Fruit fly (Drosophila melanogaster) whole organism, wandering third instar larva: ENCODE data around the gene CG17734.
A peak's percentile ranks its signal among the peaks of the same experiment; 100 is the strongest.

Source experiments
- CG32264 ChIP-seq: fragments of 200-800 bp; sonication (Bioruptor generic); optimal IDR thresholded peaks from 2 replicates; lab custom pipeline; 2016; ENCODE audit warnings: missing biosample characterization, missing genetic modification characterization
- CrebA ChIP-seq: fragments of 200-800 bp; sonication (Bioruptor generic); optimal IDR thresholded peaks from 2 replicates; lab custom pipeline; 2016; ENCODE audit warnings: missing biosample characterization, mild to moderate bottlenecking, missing genetic modification characterization, borderline replicate concordance
- Dif ChIP-seq: fragments of 200-275, 200-300 bp; sonication (Bioruptor generic); optimal IDR thresholded peaks from 2 replicates; lab custom pipeline; 2018; ENCODE audit warnings: missing biosample characterization, missing genetic modification characterization; ENCODE audit not compliant: partially characterized antibody
- GATAd ChIP-seq: sonication (Bioruptor generic); optimal IDR thresholded peaks from 2 replicates; lab custom pipeline; 2016; ENCODE audit warnings: missing biosample characterization, missing genetic modification characterization
- HLH106 ChIP-seq: fragments of 200-800 bp; optimal IDR thresholded peaks from 3 replicates; lab custom pipeline; 2019; ENCODE audit warnings: missing biosample characterization, mild to moderate bottlenecking, missing genetic modification characterization, moderate library complexity
- Hnf4 ChIP-seq: fragments of 200-800 bp; sonication (Bioruptor generic); optimal IDR thresholded peaks from 2 replicates; lab custom pipeline; 2016; ENCODE audit warnings: missing biosample characterization, mild to moderate bottlenecking, missing genetic modification characterization
- Hr78 ChIP-seq: fragments of >200 bp; optimal IDR thresholded peaks from 2 replicates; lab custom pipeline; 2017; ENCODE audit warnings: missing biosample characterization, missing genetic modification characterization
- Hr83 ChIP-seq: fragments of 200-300 bp; sonication (Bioruptor generic); optimal IDR thresholded peaks from 2 replicates; lab custom pipeline; 2016; ENCODE audit warnings: missing biosample characterization, mild to moderate bottlenecking, missing genetic modification characterization, moderate library complexity; ENCODE audit not compliant: poor library complexity, severe bottlenecking
- Jra ChIP-seq: sonication (Bioruptor generic); optimal IDR thresholded peaks from 2 replicates; lab custom pipeline; 2016; ENCODE audit warnings: missing biosample characterization, missing genetic modification characterization
- Myc ChIP-seq: fragments of >200 bp; optimal IDR thresholded peaks from 2 replicates; lab custom pipeline; 2017
- N ChIP-seq: fragments of >200 bp; optimal IDR thresholded peaks from 2 replicates; lab custom pipeline; 2018; ENCODE audit warnings: missing biosample characterization, missing external identifiers, missing genetic modification characterization
- OdsH ChIP-seq: fragments of 200-800 bp; sonication (Bioruptor generic); optimal IDR thresholded peaks from 2 replicates; lab custom pipeline; 2016; ENCODE audit warnings: missing biosample characterization, mild to moderate bottlenecking, missing genetic modification characterization
- Rel ChIP-seq, 2 experiments: fragments of 200-800 bp; sonication (Bioruptor generic) in 1 of 2; optimal IDR thresholded peaks; 2 replicates in 1 of 2; 3 replicates in 1 of 2; lab custom pipeline; 2016 to 2019; ENCODE audit warnings: mild to moderate bottlenecking in 2 of 2, missing biosample characterization in 2 of 2, missing genetic modification characterization in 2 of 2, moderate library complexity in 1 of 2
- Vsx2 ChIP-seq: fragments of 200-300, 225-300 bp; sonication (Bioruptor generic); optimal IDR thresholded peaks from 2 replicates; lab custom pipeline; 2018; ENCODE audit warnings: missing biosample characterization, missing genetic modification characterization; ENCODE audit not compliant: partially characterized antibody
- br ChIP-seq: fragments of 200-800 bp; sonication (Bioruptor generic); optimal IDR thresholded peaks from 2 replicates; lab custom pipeline; 2016; ENCODE audit warnings: missing biosample characterization, missing genetic modification characterization
- brk ChIP-seq: fragments of 200-800 bp; sonication (Bioruptor generic); optimal IDR thresholded peaks from 2 replicates; lab custom pipeline; 2016; ENCODE audit warnings: missing biosample characterization, mild to moderate bottlenecking, missing genetic modification characterization
- dl ChIP-seq, 2 experiments: fragments of 175-275, 200-275 bp in 1 of 2; fragments of 200-275 bp in 1 of 2; sonication (Bioruptor generic); optimal IDR thresholded peaks; lab custom pipeline; 2018; ENCODE audit warnings: mild to moderate bottlenecking in 2 of 2, missing biosample characterization in 2 of 2, missing genetic modification characterization in 2 of 2, moderate library complexity in 2 of 2; ENCODE audit not compliant: partially characterized antibody in 2 of 2, insufficient read depth in 1 of 2
- dmrt93B ChIP-seq: fragments of 200-800 bp; sonication (Bioruptor generic); optimal IDR thresholded peaks from 2 replicates; lab custom pipeline; 2018; ENCODE audit warnings: missing biosample characterization, mild to moderate bottlenecking, missing genetic modification characterization
- dsf ChIP-seq: sonication (Bioruptor generic); optimal IDR thresholded peaks from 2 replicates; lab custom pipeline; 2016; ENCODE audit warnings: missing biosample characterization, missing genetic modification characterization, borderline replicate concordance
- ey ChIP-seq: fragments of 200-800 bp; sonication (Bioruptor generic); optimal IDR thresholded peaks from 2 replicates; lab custom pipeline; 2016; ENCODE audit warnings: missing biosample characterization, missing genetic modification characterization
- foxo ChIP-seq, 2 experiments: fragments of 200-800 bp; sonication (Bioruptor generic); optimal IDR thresholded peaks; 2 replicates in 1 of 2; 3 replicates in 1 of 2; lab custom pipeline; 2016 to 2017; ENCODE audit warnings: missing biosample characterization in 2 of 2, missing genetic modification characterization in 2 of 2
- h ChIP-seq: fragments of 200-800 bp; sonication (Bioruptor generic); optimal IDR thresholded peaks from 3 replicates; lab custom pipeline; 2016; ENCODE audit warnings: missing biosample characterization, mild to moderate bottlenecking, missing genetic modification characterization
- jim ChIP-seq: fragments of 175-275, 200-325 bp; sonication (Bioruptor generic); optimal IDR thresholded peaks from 2 replicates; lab custom pipeline; 2016; ENCODE audit warnings: missing biosample characterization, mild to moderate bottlenecking, missing genetic modification characterization
- lola ChIP-seq: fragments of >200 bp; optimal IDR thresholded peaks from 2 replicates; lab custom pipeline; 2017; ENCODE audit warnings: missing biosample characterization, missing genetic modification characterization
- pan ChIP-seq: fragments of >200 bp; optimal IDR thresholded peaks from 2 replicates; lab custom pipeline; 2017
- psq ChIP-seq: fragments of 200-800 bp; sonication (Bioruptor generic); optimal IDR thresholded peaks from 3 replicates; lab custom pipeline; 2017; ENCODE audit warnings: missing biosample characterization, mild to moderate bottlenecking, missing genetic modification characterization, moderate library complexity
- rgr ChIP-seq: fragments of 200-800 bp; sonication (Bioruptor generic); optimal IDR thresholded peaks from 3 replicates; lab custom pipeline; 2016; ENCODE audit warnings: missing biosample characterization, mild to moderate bottlenecking, missing genetic modification characterization
- sv ChIP-seq: fragments of 200-800 bp; sonication (Bioruptor generic); optimal IDR thresholded peaks from 3 replicates; lab custom pipeline; 2016; ENCODE audit warnings: missing biosample characterization, missing genetic modification characterization
- tai ChIP-seq: sonication (Bioruptor generic); optimal IDR thresholded peaks from 2 replicates; lab custom pipeline; 2016; ENCODE audit warnings: missing biosample characterization, missing genetic modification characterization
- woc ChIP-seq: sonication (Bioruptor generic); optimal IDR thresholded peaks from 2 replicates; lab custom pipeline; 2016; ENCODE audit warnings: missing biosample characterization, mild to moderate bottlenecking, missing genetic modification characterization

The CG17734 gene

dm6 chr3R:11199227-11199835 is 44.5 kb downstream of the CG17734 start:
- TF ChIP-seq foxo (GFP tag; optimal IDR thresholded peaks at IDR 0.05; lab: Kevin White, UChicago) (no peak), Rel (GFP tag; optimal IDR thresholded peaks at IDR 0.05; lab: Kevin White, UChicago) (no peak), Rel (tag; optimal IDR thresholded peaks at IDR 0.05; lab: Kevin White, UChicago) (peak; percentile 47), h (GFP tag; lab: Kevin White, UChicago) (peak; percentile 36)
- TF ChIP-seq, all 38 proteins: peak for 2

dm6 chr3R:11198062-11198472 is 45.7 kb downstream of the CG17734 start:
- TF ChIP-seq h (GFP tag; lab: Kevin White, UChicago): peak; percentile 29
- peak; percentile 19 for TF ChIP-seq Dif (GFP tag; lab: Kevin White, UChicago)
- no peak for TF ChIP-seq CG32264 (GFP tag; lab: Kevin White, UChicago)
- peak; percentile 21 for TF ChIP-seq HLH106 (tag; lab: Kevin White, UChicago)
- no peak for TF ChIP-seq Hr83 (GFP tag; lab: Kevin White, UChicago)
- peak; percentile 21 for TF ChIP-seq rgr (GFP tag; lab: Kevin White, UChicago)
- no peak for TF ChIP-seq Rel (GFP tag; optimal IDR thresholded peaks at IDR 0.05; lab: Kevin White, UChicago)
- TF ChIP-seq Rel (tag; optimal IDR thresholded peaks at IDR 0.05; lab: Kevin White, UChicago): peak; percentile 75
- TF ChIP-seq N: no peak
- TF ChIP-seq dl (GFP tag; optimal IDR thresholded peaks at IDR 0.05; lab: Kevin White, UChicago; ENCODE audit: insufficient read depth in 1 of 2, partially characterized antibody in 2 of 2): peak; percentile 12 to 53
- no peak for TF ChIP-seq Hr78 (GFP tag; lab: Kevin White, UChicago)
- peak; percentile 5 for TF ChIP-seq Hnf4 (GFP tag; lab: Kevin White, UChicago)
- no peak for TF ChIP-seq brk
- peak; percentile 79 for TF ChIP-seq woc (GFP tag; lab: Kevin White, UChicago)
- TF ChIP-seq jim (GFP tag; lab: Kevin White, UChicago): no peak
- TF ChIP-seq Myc (lab: Kevin White, UChicago): no peak
- TF ChIP-seq psq: peak; percentile 48
- TF ChIP-seq CrebA: peak; percentile 84
- peak in 1 of 2 experiments; percentile 9 for TF ChIP-seq foxo (GFP tag; optimal IDR thresholded peaks at IDR 0.05; lab: Kevin White, UChicago)
- peak; percentile 38 for TF ChIP-seq br
- TF ChIP-seq ey (GFP tag; lab: Kevin White, UChicago): no peak
- TF ChIP-seq Vsx2 (GFP tag; lab: Kevin White, UChicago): peak; percentile 8
- no peak for TF ChIP-seq dsf (GFP tag; lab: Kevin White, UChicago)
- no peak for TF ChIP-seq tai
- TF ChIP-seq, all 38 proteins: peak for 13

DNA sequence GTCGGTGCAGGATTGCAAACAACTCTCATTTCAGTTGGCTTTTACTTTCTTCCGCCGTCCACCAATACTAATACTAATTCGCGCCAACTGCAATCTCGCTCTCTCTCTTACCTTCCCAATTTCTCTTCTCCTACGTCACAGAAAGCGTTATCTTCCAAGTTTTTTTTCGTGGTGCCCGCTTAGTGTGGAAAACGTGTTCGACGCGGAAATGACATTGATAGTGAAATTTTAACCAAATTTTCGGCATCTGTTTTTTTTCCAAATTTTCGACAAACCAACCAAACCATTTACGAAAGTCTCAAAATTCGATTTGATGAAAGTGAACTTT is 46.4 kb downstream of the CG17734 start, which contains the start of gene cu:
cu (plus strand) TSS at position 204 of the 328 bp plus-strand sequence.
- TF ChIP-seq Hr78 (GFP tag; lab: Kevin White, UChicago) (no peak), Jra (GFP tag; lab: Kevin White, UChicago) (peak; percentile 86), sv (peak; percentile 32), jim (GFP tag; lab: Kevin White, UChicago) (no peak), ey (GFP tag; lab: Kevin White, UChicago) (no peak), OdsH (GFP tag; lab: Kevin White, UChicago) (no peak), Rel (GFP tag; optimal IDR thresholded peaks at IDR 0.05; lab: Kevin White, UChicago) (no peak), Rel (tag; optimal IDR thresholded peaks at IDR 0.05; lab: Kevin White, UChicago) (no peak), GATAd (GFP tag; lab: Kevin White, UChicago) (no peak), dmrt93B (GFP tag; lab: Kevin White, UChicago) (no peak), br (no peak), Dif (GFP tag; lab: Kevin White, UChicago) (peak; percentile 62), Vsx2 (GFP tag; lab: Kevin White, UChicago) (peak; percentile 12), dl (GFP tag; optimal IDR thresholded peaks at IDR 0.05; lab: Kevin White, UChicago; ENCODE audit: insufficient read depth in 1 of 2, partially characterized antibody in 2 of 2) (peak; percentile 76 to 82), brk (peak; percentile 60), pan (lab: Kevin White, UChicago) (no peak), tai (no peak), rgr (GFP tag; lab: Kevin White, UChicago) (no peak), lola (GFP tag; lab: Kevin White, UChicago) (no peak)
- TF ChIP-seq, all 38 proteins: peak for 6
